Worm (Caenorhabditis elegans): ENCODE data around the gene Y43B11AL.1.

- TF ChIP-seq nhr-237 (tag; optimal IDR thresholded peaks at IDR 0.05) (no peak), unc-62 (GFP tag; optimal IDR thresholded peaks at IDR 0.05) (no peak), unc-86 (tag; optimal IDR thresholded peaks at IDR 0.05) (no peak), vab-15 (tag; optimal IDR thresholded peaks at IDR 0.05) (no peak), aly-2 (tag; optimal IDR thresholded peaks at IDR 0.05) (no peak), lin-39 (tag; optimal IDR thresholded peaks at IDR 0.05) (no peak), nhr-12 (tag; optimal IDR thresholded peaks at IDR 0.05) (no peak), sptf-1 (tag; optimal IDR thresholded peaks at IDR 0.05) (no peak), alr-1 (tag; optimal IDR thresholded peaks at IDR 0.05; ENCODE audit: borderline replicate concordance) (no peak), ceh-63 (GFP tag; optimal IDR thresholded peaks at IDR 0.05) (no peak), ztf-4 (tag; optimal IDR thresholded peaks at IDR 0.05) (no peak), fos-1 (tag; optimal IDR thresholded peaks at IDR 0.05) (no peak), elt-3 (tag; optimal IDR thresholded peaks at IDR 0.05) (no peak)
Observed at ce11 chrIV:7045362-7045936, 19.7 kb upstream of the Y43B11AL.1 start.

All from whole organism, L1 larva.